Worm (Caenorhabditis elegans) whole organism, young adult: Measurements from ENCODE around the gene C01G5.9.

ENCODE experiments used
- B0035.1 ChIP-seq: sonication (generic microtip); optimal IDR thresholded peaks from 2 replicates; lab custom pipeline; 2016; ENCODE audit warnings: missing genetic modification characterization, mild to moderate bottlenecking, missing compliant biosample characterization, missing genotype, missing genetic modification reagents
- B0261.1 ChIP-seq: sonication (generic microtip); optimal IDR thresholded peaks from 2 replicates; lab custom pipeline; 2016; ENCODE audit warnings: mild to moderate bottlenecking, missing genetic modification characterization, moderate library complexity, missing compliant biosample characterization
- C06A6.2 ChIP-seq: fragments of 200-800 bp; sonication (Bioruptor generic); conservative IDR thresholded peaks from 2 replicates; pipeline ENCODE4 v1.3.6; 2022; ENCODE audit warnings: missing genetic modification characterization, missing compliant biosample characterization
- F10E7.11 ChIP-seq: sonication (generic microtip); optimal IDR thresholded peaks from 2 replicates; lab custom pipeline; 2017; ENCODE audit warnings: mild to moderate bottlenecking, missing genetic modification characterization, moderate library complexity, missing compliant biosample characterization
- F22D6.2 ChIP-seq: sonication (generic microtip); optimal IDR thresholded peaks from 2 replicates; lab custom pipeline; 2016; ENCODE audit warnings: mild to moderate bottlenecking, missing genetic modification characterization, missing compliant biosample characterization
- F33H1.4 ChIP-seq: fragments of 200-800 bp; sonication (Bioruptor generic); IDR thresholded peaks from 2 replicates; pipeline ENCODE4 v1.3.6; 2022; ENCODE audit warnings: missing genetic modification reagents, missing genetic modification characterization, missing compliant biosample characterization
- F57A8.1 ChIP-seq: fragments of 200-800 bp; sonication (Bioruptor generic); optimal IDR thresholded peaks from 2 replicates; lab custom pipeline; 2018; ENCODE audit warnings: mild to moderate bottlenecking, missing genetic modification characterization, moderate library complexity, missing compliant biosample characterization
- F57C9.4 ChIP-seq: sonication (generic microtip); optimal IDR thresholded peaks from 2 replicates; lab custom pipeline; 2017; ENCODE audit warnings: mild to moderate bottlenecking, missing genetic modification characterization, missing compliant biosample characterization
- K12H6.12 ChIP-seq: fragments of 200-800 bp; sonication (Bioruptor generic); optimal IDR thresholded peaks from 2 replicates; lab custom pipeline; 2018; ENCODE audit warnings: mild to moderate bottlenecking, missing genetic modification characterization, missing compliant biosample characterization
- Y53F4B.3 ChIP-seq: fragments of 200-800 bp; sonication (Bioruptor generic); IDR thresholded peaks from 2 replicates; pipeline ENCODE4 v1.3.6; 2022; ENCODE audit warnings: missing genetic modification reagents, missing genetic modification characterization, missing compliant biosample characterization
- Y56A3A.18 ChIP-seq: fragments of 200-800 bp; sonication (Bioruptor generic); IDR thresholded peaks from 2 replicates; pipeline ENCODE4 v1.3.6; 2022; ENCODE audit warnings: missing genetic modification reagents, missing genetic modification characterization, missing compliant biosample characterization
- aptf-3 ChIP-seq: fragments of 200-800 bp; sonication (Bioruptor generic); IDR thresholded peaks from 2 replicates; pipeline ENCODE4 v1.3.6; 2022; ENCODE audit warnings: missing genetic modification characterization, missing compliant biosample characterization
- ccch-3 ChIP-seq: fragments of 200-800 bp; sonication (Bioruptor generic); optimal IDR thresholded peaks from 2 replicates; lab custom pipeline; 2018; ENCODE audit warnings: mild to moderate bottlenecking, missing genetic modification characterization, missing compliant biosample characterization
- die-1 ChIP-seq: sonication (generic microtip); optimal IDR thresholded peaks from 2 replicates; lab custom pipeline; 2016; ENCODE audit warnings: missing genotype, mild to moderate bottlenecking, missing genetic modification characterization, missing compliant biosample characterization
- dox-1 ChIP-seq: fragments of 200-800 bp; sonication (Bioruptor generic); IDR thresholded peaks from 2 replicates; pipeline ENCODE4 v1.3.6; 2022; ENCODE audit warnings: missing genetic modification reagents, missing genetic modification characterization, missing compliant biosample characterization
- dpff-1 ChIP-seq: sonication (generic microtip); optimal IDR thresholded peaks from 2 replicates; lab custom pipeline; 2017; ENCODE audit warnings: mild to moderate bottlenecking, missing genetic modification characterization, missing compliant biosample characterization
- dpl-1 ChIP-seq: fragments of 150-350 bp; optimal IDR thresholded peaks from 2 replicates; lab custom pipeline; 2014; ENCODE audit warnings: missing biosample characterization, missing genetic modification reagents, missing genetic modification characterization
- efl-1 ChIP-seq: fragments of 150-350 bp; optimal IDR thresholded peaks from 2 replicates; lab custom pipeline; 2014; ENCODE audit warnings: missing biosample characterization, missing genetic modification reagents, missing genetic modification characterization
- egl-18 ChIP-seq: fragments of 200-800 bp; sonication (Bioruptor generic); IDR thresholded peaks from 2 replicates; pipeline ENCODE4 v1.3.6; 2022; ENCODE audit warnings: missing genetic modification reagents, missing genetic modification characterization, missing compliant biosample characterization
- egl-44 ChIP-seq: fragments of 200-800 bp; sonication (Bioruptor generic); IDR thresholded peaks from 2 replicates; pipeline ENCODE4 v1.3.6; 2022; ENCODE audit warnings: missing genetic modification reagents, missing genetic modification characterization, missing compliant biosample characterization
- hlh-26 ChIP-seq: fragments of 200-800 bp; sonication (Bioruptor generic); conservative IDR thresholded peaks from 2 replicates; pipeline ENCODE4 v1.3.6; 2022; ENCODE audit warnings: missing genetic modification reagents, missing genetic modification characterization, missing compliant biosample characterization
- lin-35 ChIP-seq, 3 experiments: fragments of 150-350 bp in 2 of 3; sonication (generic microtip) in 1 of 3; optimal IDR thresholded peaks; 2 replicates each; lab custom pipeline; 2014 to 2018; ENCODE audit warnings: missing biosample characterization in 3 of 3, missing genetic modification characterization in 3 of 3, missing genetic modification reagents in 3 of 3
- lin-40 ChIP-seq: sonication (generic microtip); optimal IDR thresholded peaks from 2 replicates; lab custom pipeline; 2016; ENCODE audit warnings: missing genetic modification characterization, mild to moderate bottlenecking, missing compliant biosample characterization, missing genotype, missing genetic modification reagents
- lin-54 ChIP-seq: fragments of 200-800 bp; sonication (Bioruptor generic); optimal IDR thresholded peaks from 2 replicates; lab custom pipeline; 2018; ENCODE audit warnings: mild to moderate bottlenecking, missing genetic modification characterization, missing compliant biosample characterization
- lsl-1 ChIP-seq: fragments of 200-800 bp; sonication (Bioruptor generic); optimal IDR thresholded peaks from 2 replicates; lab custom pipeline; 2018; ENCODE audit warnings: mild to moderate bottlenecking, missing genetic modification characterization, moderate library complexity, missing compliant biosample characterization
- madf-6 ChIP-seq: fragments of 200-800 bp; sonication (Bioruptor generic); IDR thresholded peaks from 2 replicates; pipeline ENCODE4 v1.3.6; 2022; ENCODE audit warnings: missing genetic modification reagents, missing genetic modification characterization, missing compliant biosample characterization
- madf-8 ChIP-seq: fragments of 200-800 bp; sonication (Bioruptor generic); conservative IDR thresholded peaks from 2 replicates; pipeline ENCODE4 v1.3.6; 2022; ENCODE audit warnings: missing genetic modification reagents, missing genetic modification characterization, missing compliant biosample characterization
- mcd-1 ChIP-seq: fragments of 200-800 bp; sonication (Bioruptor generic); IDR thresholded peaks from 2 replicates; pipeline ENCODE4 v1.3.6; 2022; ENCODE audit warnings: missing genetic modification reagents, missing genetic modification characterization, missing compliant biosample characterization
- mel-28 ChIP-seq: sonication (generic microtip); optimal IDR thresholded peaks from 2 replicates; lab custom pipeline; 2016; ENCODE audit warnings: borderline replicate concordance, mild to moderate bottlenecking, missing genetic modification characterization, missing compliant biosample characterization
- mes-4 ChIP-seq: sonication (generic microtip); optimal IDR thresholded peaks from 2 replicates; lab custom pipeline; 2016; ENCODE audit warnings: missing genotype, missing genetic modification characterization, missing compliant biosample characterization
- nfya-1 ChIP-seq: sonication (generic microtip); optimal IDR thresholded peaks from 2 replicates; lab custom pipeline; 2017; ENCODE audit warnings: antibody characterized with exemption, missing compliant biosample characterization, missing genetic modification characterization, borderline replicate concordance; ENCODE audit not compliant: insufficient read depth
- nfyb-1 ChIP-seq: fragments of 200-800 bp; sonication (Bioruptor generic); IDR thresholded peaks from 2 replicates; pipeline ENCODE4 v1.3.6; 2022; ENCODE audit warnings: missing genetic modification reagents, missing genetic modification characterization, missing compliant biosample characterization
- nhr-120 ChIP-seq: fragments of 200-800 bp; sonication (Bioruptor generic); IDR thresholded peaks from 2 replicates; pipeline ENCODE4 v1.3.6; 2022; ENCODE audit warnings: missing genetic modification characterization, missing compliant biosample characterization
- nhr-80 ChIP-seq: sonication (generic microtip); optimal IDR thresholded peaks from 2 replicates; lab custom pipeline; 2016; ENCODE audit warnings: missing genetic modification characterization, missing compliant biosample characterization
- nhr-90 ChIP-seq: sonication (generic microtip); optimal IDR thresholded peaks from 2 replicates; lab custom pipeline; 2016; ENCODE audit warnings: missing genotype, mild to moderate bottlenecking, missing genetic modification characterization, missing compliant biosample characterization
- pbrm-1 ChIP-seq: fragments of 200-800 bp; sonication (Bioruptor generic); IDR thresholded peaks from 2 replicates; pipeline ENCODE4 v1.3.6; 2022; ENCODE audit warnings: missing genetic modification reagents, missing genetic modification characterization, missing compliant biosample characterization
- sea-2 ChIP-seq: fragments of 200-800 bp; sonication (Bioruptor generic); IDR thresholded peaks from 2 replicates; pipeline ENCODE4 v1.3.6; 2022; ENCODE audit warnings: missing genetic modification characterization, missing compliant biosample characterization
- snpc-1.3 ChIP-seq: sonication (generic microtip); optimal IDR thresholded peaks from 2 replicates; lab custom pipeline; 2017; ENCODE audit warnings: missing genetic modification characterization, mild to moderate bottlenecking, missing compliant biosample characterization, antibody characterized with exemption, moderate library complexity, missing genotype, missing genetic modification reagents; ENCODE audit not compliant: insufficient read depth
- snpc-4 ChIP-seq, 5 experiments: fragments of 150-350 bp in 1 of 5; sonication (generic microtip) in 4 of 5; optimal IDR thresholded peaks; 2 replicates each; lab custom pipeline; 2014 to 2018; ENCODE audit warnings: missing genetic modification characterization in 5 of 5, missing biosample characterization in 3 of 5, antibody characterized with exemption in 2 of 5, mild to moderate bottlenecking in 2 of 5, missing compliant biosample characterization in 2 of 5, missing genotype in 2 of 5, moderate library complexity in 2 of 5, missing genetic modification reagents in 1 of 5
- sptf-2 ChIP-seq: fragments of 200-800 bp; sonication (Bioruptor generic); optimal IDR thresholded peaks from 2 replicates; lab custom pipeline; 2018; ENCODE audit warnings: mild to moderate bottlenecking, missing genetic modification characterization, missing compliant biosample characterization
- tbp1 ChIP-seq: fragments of 200-800 bp; sonication (Bioruptor generic); optimal IDR thresholded peaks from 2 replicates; lab custom pipeline; 2018; ENCODE audit warnings: mild to moderate bottlenecking, missing genetic modification characterization, missing compliant biosample characterization
- tlf-1 ChIP-seq: fragments of 200-800 bp; sonication (Bioruptor generic); optimal IDR thresholded peaks from 2 replicates; lab custom pipeline; 2018; ENCODE audit warnings: mild to moderate bottlenecking, missing genetic modification characterization, missing compliant biosample characterization
- unc-62 ChIP-seq: fragments of 150-350 bp; optimal IDR thresholded peaks from 2 replicates; lab custom pipeline; 2014; ENCODE audit warnings: missing biosample characterization, missing genetic modification reagents, missing genetic modification characterization
- xnd-1 ChIP-seq: sonication (generic microtip); optimal IDR thresholded peaks from 2 replicates; lab custom pipeline; 2016; ENCODE audit warnings: missing genotype, missing genetic modification reagents, missing genetic modification characterization, missing compliant biosample characterization
- zim-3 ChIP-seq: sonication (generic microtip); optimal IDR thresholded peaks from 2 replicates; lab custom pipeline; 2017; ENCODE audit warnings: mild to moderate bottlenecking, missing genetic modification characterization, moderate library complexity, missing compliant biosample characterization
- ztf-22 ChIP-seq: fragments of 200-800 bp; sonication (Bioruptor generic); optimal IDR thresholded peaks from 2 replicates; lab custom pipeline; 2018; ENCODE audit warnings: mild to moderate bottlenecking, missing genetic modification characterization, moderate library complexity, missing compliant biosample characterization
- ztf-25 ChIP-seq: fragments of 200-800 bp; sonication (Bioruptor generic); IDR thresholded peaks from 2 replicates; pipeline ENCODE4 v1.3.6; 2022; ENCODE audit warnings: missing genetic modification reagents, missing genetic modification characterization, missing compliant biosample characterization
- ztf-3 ChIP-seq: fragments of 200-800 bp; sonication (Bioruptor generic); optimal IDR thresholded peaks from 2 replicates; lab custom pipeline; 2018; ENCODE audit warnings: mild to moderate bottlenecking, missing genetic modification characterization, missing compliant biosample characterization
- ztf-6 ChIP-seq: fragments of 200-800 bp; sonication (Bioruptor generic); IDR thresholded peaks from 2 replicates; pipeline ENCODE4 v1.3.6; 2022; ENCODE audit warnings: missing genetic modification reagents, missing genetic modification characterization, missing compliant biosample characterization

Gene C01G5.9

ce11 chrIV:6548609-6549008 is 28.9 kb downstream of the C01G5.9 start, which contains the start of gene fan-1:
Gene fan-1, plus strand, starts transcription at chrIV:6548686.
- no peak for TF ChIP-seq egl-18 (GFP tag; lab: Robert Waterston, UW)
- TF ChIP-seq K12H6.12 (tag; lab: Kevin White, UChicago), result no peak
- TF ChIP-seq F57C9.4 (tag; lab: Kevin White, UChicago), result no peak
- TF ChIP-seq lin-35 (GFP tag; optimal IDR thresholded peaks at IDR 0.05; lab: Kevin White, UChicago), result peak in 1 of 3 experiments; percentile 90
- TF ChIP-seq sea-2 (GFP tag; lab: Robert Waterston, UW), result no peak
- TF ChIP-seq aptf-3 (GFP tag; lab: Robert Waterston, UW), result no peak
- TF ChIP-seq ztf-6 (GFP tag; lab: Robert Waterston, UW), result no peak
- no peak for TF ChIP-seq nfya-1 (tag; lab: Kevin White, UChicago)
- TF ChIP-seq tbp1 (GFP tag; lab: Kevin White, UChicago), result peak; percentile 26
- TF ChIP-seq die-1, result no peak
- TF ChIP-seq Y56A3A.18 (GFP tag; lab: Robert Waterston, UW), result no peak
- no peak for TF ChIP-seq ztf-25 (GFP tag; lab: Robert Waterston, UW)
- no peak for TF ChIP-seq unc-62
- no peak for TF ChIP-seq mes-4 (tag; lab: Kevin White, UChicago)
- TF ChIP-seq lsl-1 (GFP tag; lab: Kevin White, UChicago), result no peak
- TF ChIP-seq ztf-3 (GFP tag; lab: Kevin White, UChicago), result no peak
- no peak for TF ChIP-seq tlf-1 (GFP tag; lab: Kevin White, UChicago)
- no peak for TF ChIP-seq mel-28 (tag; lab: Kevin White, UChicago)
- TF ChIP-seq dox-1, result no peak
- no peak for TF ChIP-seq ztf-22 (GFP tag; lab: Kevin White, UChicago)
- no peak for TF ChIP-seq ccch-3 (GFP tag; lab: Kevin White, UChicago)
- no peak for TF ChIP-seq pbrm-1 (GFP tag; lab: Robert Waterston, UW)
- TF ChIP-seq dpl-1 (GFP tag; lab: Kevin White, UChicago), result peak; percentile 52
- no peak for TF ChIP-seq egl-44 (GFP tag; lab: Robert Waterston, UW)
- TF ChIP-seq hlh-26 (GFP tag; lab: Robert Waterston, UW), result no peak
- no peak for TF ChIP-seq madf-6
- TF ChIP-seq mcd-1 (GFP tag; lab: Robert Waterston, UW), result peak; percentile 87
- TF ChIP-seq efl-1 (GFP tag; lab: Kevin White, UChicago), result peak; percentile 72
- TF ChIP-seq B0261.1 (tag; lab: Kevin White, UChicago), result no peak
- no peak for TF ChIP-seq F22D6.2 (tag; lab: Kevin White, UChicago)
- TF ChIP-seq lin-54, result peak; percentile 93
- TF ChIP-seq sptf-2, result no peak
- TF ChIP-seq snpc-1.3, result peak; percentile 27
- TF ChIP-seq B0035.1 (tag; lab: Kevin White, UChicago), result no peak
- TF ChIP-seq F57A8.1 (GFP tag; lab: Kevin White, UChicago), result no peak
- TF ChIP-seq nhr-80 (tag; lab: Kevin White, UChicago), result no peak
- no peak for TF ChIP-seq dpff-1 (tag; lab: Kevin White, UChicago)
- TF ChIP-seq F10E7.11 (tag; lab: Kevin White, UChicago), result no peak
- no peak for TF ChIP-seq snpc-4 (GFP tag; optimal IDR thresholded peaks at IDR 0.05; lab: Kevin White, UChicago)
- peak in 2 of 4 experiments; percentile 74 to 83 for TF ChIP-seq snpc-4 (tag; optimal IDR thresholded peaks at IDR 0.05; lab: Kevin White, UChicago)
- no peak for TF ChIP-seq C06A6.2 (GFP tag; lab: Robert Waterston, UW)
- peak; percentile 18; the same call in 1 of the 2 replicates for TF ChIP-seq F33H1.4
- no peak for TF ChIP-seq xnd-1 (tag; lab: Kevin White, UChicago)
- no peak for TF ChIP-seq zim-3
- TF ChIP-seq Y53F4B.3 (GFP tag; lab: Robert Waterston, UW), result no peak
- TF ChIP-seq nhr-120 (GFP tag; lab: Robert Waterston, UW), result no peak
- no peak for TF ChIP-seq madf-8
- TF ChIP-seq lin-40, result no peak
- TF ChIP-seq nfyb-1 (GFP tag; lab: Robert Waterston, UW), result no peak
- TF ChIP-seq nhr-90 (tag; lab: Kevin White, UChicago), result no peak
